Fruit fly (Drosophila melanogaster): ENCODE results near the gene pigeon.

pigeon gene

DNA sequence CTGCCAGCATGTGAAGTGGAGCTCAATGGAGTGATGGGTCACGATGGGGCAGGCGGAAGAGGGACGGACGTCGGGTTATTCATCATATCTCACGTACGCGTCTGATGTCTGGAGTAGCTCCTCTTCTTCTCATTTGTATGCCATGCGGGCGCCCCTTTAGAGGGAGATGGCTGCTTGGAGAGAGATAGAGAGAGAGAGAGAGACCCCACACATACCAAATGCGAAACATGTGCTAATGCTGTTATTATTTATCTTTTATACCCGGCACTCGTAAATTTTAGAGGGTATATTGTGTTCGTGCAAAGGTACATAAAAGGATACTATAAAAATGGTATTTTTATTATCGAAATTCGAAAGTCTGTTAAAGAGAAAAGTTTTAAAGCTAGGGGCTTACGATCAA lies 39.8 kb upstream of the pigeon start (continued):
- TF ChIP-seq aop (GFP tag; IDR thresholded peaks at IDR 0.05) (no peak), CG2129 (GFP tag; IDR thresholded peaks at IDR 0.05; ENCODE audit: partially characterized antibody) (no peak), crol (GFP tag; IDR thresholded peaks at IDR 0.05) (peak; percentile 50; the same call in 1 of the 2 replicates), CG10321 (GFP tag; IDR thresholded peaks at IDR 0.05) (0 out of 2 replicates have a peak, but pooled peaks have one; percentile 33), maf-S (GFP tag; optimal IDR thresholded peaks at IDR 0.05) (no peak), slp2 (GFP tag; optimal IDR thresholded peaks at IDR 0.05) (no peak), CG17385 (GFP tag; optimal IDR thresholded peaks at IDR 0.05) (peak; percentile 56), chinmo (GFP tag; IDR thresholded peaks at IDR 0.05; ENCODE audit: partially characterized antibody) (0 out of 4 replicates have a peak, but pooled peaks have one; percentile 63), gcm (GFP tag; optimal IDR thresholded peaks at IDR 0.05) (peak; percentile 92), CG10147 (GFP tag; optimal IDR thresholded peaks at IDR 0.05) (no peak), prd (optimal IDR thresholded peaks at IDR 0.05) (no peak), prd (GFP tag; IDR thresholded peaks at IDR 0.05) (0 out of 3 replicates have a peak, but pooled peaks have one; percentile 12), CG13894 (tag; optimal IDR thresholded peaks at IDR 0.05) (peak; percentile 18), vvl (GFP tag; IDR thresholded peaks at IDR 0.05) (peak; percentile 77), CG1832 (GFP tag; optimal IDR thresholded peaks at IDR 0.05) (peak; percentile 68), CG11723 (GFP tag; optimal IDR thresholded peaks at IDR 0.05) (no peak), twi (tag; optimal IDR thresholded peaks at IDR 0.05) (peak; percentile 92), Rfx (GFP tag; IDR thresholded peaks at IDR 0.05) (0 out of 2 replicates have a peak, but pooled peaks have one; percentile 32), kni (GFP tag; optimal IDR thresholded peaks at IDR 0.05) (peak; percentile 17), CG17361 (GFP tag; IDR thresholded peaks at IDR 0.05) (no peak), CG11695 (GFP tag; IDR thresholded peaks at IDR 0.05) (no peak), sens (GFP tag) (peak; percentile 38), CG13624 (GFP tag; optimal IDR thresholded peaks at IDR 0.05) (no peak), dan (GFP tag; IDR thresholded peaks at IDR 0.05) (no peak), hb (GFP tag; IDR thresholded peaks at IDR 0.05; ENCODE audit: partially characterized antibody) (no peak), ato (GFP tag; IDR thresholded peaks at IDR 0.05; ENCODE audit: partially characterized antibody) (peak; percentile 17; the same call in 1 of the 2 replicates), vfl (GFP tag; optimal IDR thresholded peaks at IDR 0.05) (no peak), ci (GFP tag; IDR thresholded peaks at IDR 0.05) (0 out of 3 replicates have a peak, but pooled peaks have one; percentile 23)

- peak; percentile 78 for TF ChIP-seq Adf1 (GFP tag; IDR thresholded peaks at IDR 0.05)
- TF ChIP-seq CG17802 (tag; optimal IDR thresholded peaks at IDR 0.05) = no peak
- 0 out of 4 replicates have a peak, but pooled peaks have one; percentile 60 for TF ChIP-seq chinmo (GFP tag; IDR thresholded peaks at IDR 0.05; ENCODE audit: partially characterized antibody)
Observed at dm6 chr2L:19146645-19147044, 39.2 kb upstream of the pigeon start.

- TF ChIP-seq CG11456 (GFP tag; IDR thresholded peaks at IDR 0.05) = no peak
- peak; percentile 37 for TF ChIP-seq CG7271 (tag; optimal IDR thresholded peaks at IDR 0.05)
- 0 out of 2 replicates have a peak, but pooled peaks have one; percentile 59 for TF ChIP-seq aop (GFP tag; IDR thresholded peaks at IDR 0.05)
- 0 out of 2 replicates have a peak, but pooled peaks have one; percentile 14 for TF ChIP-seq CG11696 (GFP tag; IDR thresholded peaks at IDR 0.05)
- peak; percentile 24 for TF ChIP-seq CG8924 (tag; optimal IDR thresholded peaks at IDR 0.05)
- TF ChIP-seq ttk (GFP tag; IDR thresholded peaks at IDR 0.05) = no peak; the same call in 1 of the 2 replicates
- no peak for TF ChIP-seq CG3726 (GFP tag; IDR thresholded peaks at IDR 0.05)
- no peak for TF ChIP-seq CG14965 (GFP tag; optimal IDR thresholded peaks at IDR 0.05; ENCODE audit: borderline replicate concordance)
- TF ChIP-seq Awh (GFP tag; IDR thresholded peaks at IDR 0.05) = peak; percentile 31; the same call in 1 of the 2 replicates
- no peak for TF ChIP-seq klu (GFP tag; IDR thresholded peaks at IDR 0.05)
- TF ChIP-seq Lpt (GFP tag; optimal IDR thresholded peaks at IDR 0.05) = peak; percentile 8
- no peak for TF ChIP-seq slou (GFP tag; optimal IDR thresholded peaks at IDR 0.05)
- TF ChIP-seq CG18599 (GFP tag; optimal IDR thresholded peaks at IDR 0.05) = peak; percentile 17
- TF ChIP-seq CG42726 (GFP tag; IDR thresholded peaks at IDR 0.05; ENCODE audit: partially characterized antibody) = peak; percentile 70; the same call in 1 of the 2 replicates
- peak in 1 of 2 experiments; percentile 59 for TF ChIP-seq Eip74EF (GFP tag; optimal IDR thresholded peaks at IDR 0.05)
- no peak for TF ChIP-seq pum (GFP tag; optimal IDR thresholded peaks at IDR 0.05)
- no peak for TF ChIP-seq nerfin-2 (GFP tag; IDR thresholded peaks at IDR 0.05; ENCODE audit: partially characterized antibody)
- TF ChIP-seq zfh1 (GFP tag; IDR thresholded peaks at IDR 0.05) = peak; percentile 18; the same call in 1 of the 3 replicates
- no peak for TF ChIP-seq HmgD (GFP tag; optimal IDR thresholded peaks at IDR 0.05)
Observed at dm6 chr2L:19154893-19155389, 30.9 kb upstream of the pigeon start.
